Worm (Caenorhabditis elegans) whole organism, late embryonic: ENCODE measurements around the gene nspg-8.

Source experiments
- ama-1 ChIP-seq: fragments of 150-350 bp; optimal IDR thresholded peaks from 2 replicates; lab custom pipeline; 2014
- elt-2 ChIP-seq: sonication (generic microtip); optimal IDR thresholded peaks from 2 replicates; lab custom pipeline; 2016; ENCODE audit warnings: missing genetic modification reagents, missing genetic modification characterization, missing compliant biosample characterization
- eyg-1 ChIP-seq: sonication (generic microtip); optimal IDR thresholded peaks from 2 replicates; lab custom pipeline; 2016; ENCODE audit warnings: missing genotype, missing genetic modification characterization, missing compliant biosample characterization
- nhr-11 ChIP-seq: fragments of 150-350 bp; optimal IDR thresholded peaks from 2 replicates; lab custom pipeline; 2014; ENCODE audit warnings: missing biosample characterization, missing genetic modification characterization
- npax-4 ChIP-seq: sonication (generic microtip); optimal IDR thresholded peaks from 2 replicates; lab custom pipeline; 2016; ENCODE audit warnings: missing genetic modification characterization, missing compliant biosample characterization
- rnt-1 ChIP-seq: sonication (generic microtip); optimal IDR thresholded peaks from 2 replicates; lab custom pipeline; 2016; ENCODE audit warnings: missing genetic modification characterization, missing compliant biosample characterization

DNA sequence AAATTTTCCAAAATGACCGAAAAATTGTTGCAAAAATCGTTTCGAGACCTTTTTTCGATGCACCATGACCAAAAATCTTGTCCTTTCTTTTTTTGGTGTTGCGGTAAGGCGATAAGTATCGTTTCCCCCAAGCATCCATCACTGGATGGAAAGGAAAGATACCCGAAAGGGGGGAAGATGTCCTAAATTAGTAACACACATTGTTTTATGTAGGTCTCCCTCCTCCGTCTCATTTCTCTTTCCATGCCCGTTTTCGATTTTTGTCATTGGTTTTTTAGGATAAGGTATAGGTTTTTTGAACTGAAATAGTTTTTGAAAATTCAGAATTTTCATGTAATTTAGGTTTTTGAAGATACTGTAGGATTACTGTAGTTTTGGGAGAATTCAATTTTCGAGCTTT lies 32.4 kb upstream of the nspg-8 start:
- TF ChIP-seq ama-1 (no peak), nhr-11 (tag; lab: Kevin White, UChicago) (no peak), eyg-1 (no peak), elt-2 (tag; lab: Kevin White, UChicago) (no peak), npax-4 (tag; lab: Kevin White, UChicago) (no peak), rnt-1 (no peak)
